Worm (Caenorhabditis elegans) whole organism, late embryonic: Measurements from ENCODE around the gene elt-3.

ENCODE experiments used
- ahr-1 ChIP-seq: sonication (generic microtip); optimal IDR thresholded peaks from 2 replicates; lab custom pipeline; 2016; ENCODE audit warnings: missing genetic modification characterization, missing compliant biosample characterization
- ceh-9 ChIP-seq: sonication (generic microtip); optimal IDR thresholded peaks from 2 replicates; lab custom pipeline; 2016; ENCODE audit warnings: mild to moderate bottlenecking, missing genetic modification characterization, inconsistent platforms, missing compliant biosample characterization
- che-1 ChIP-seq: sonication (generic microtip); optimal IDR thresholded peaks from 2 replicates; lab custom pipeline; 2016; ENCODE audit warnings: mild to moderate bottlenecking, missing genetic modification characterization, missing compliant biosample characterization
- fkh-10 ChIP-seq: fragments of 150-350 bp; optimal IDR thresholded peaks from 2 replicates; lab custom pipeline; 2014; ENCODE audit warnings: missing biosample characterization, missing genetic modification reagents, missing genetic modification characterization
- hlh-8 ChIP-seq: sonication (generic microtip); optimal IDR thresholded peaks from 2 replicates; lab custom pipeline; 2016; ENCODE audit warnings: missing genotype, missing genetic modification characterization, missing compliant biosample characterization
- lin-11 ChIP-seq: fragments of 200-800 bp; sonication (Bioruptor generic); optimal IDR thresholded peaks from 2 replicates; lab custom pipeline; 2018; ENCODE audit warnings: mild to moderate bottlenecking, missing genetic modification characterization, missing compliant biosample characterization

DNA sequence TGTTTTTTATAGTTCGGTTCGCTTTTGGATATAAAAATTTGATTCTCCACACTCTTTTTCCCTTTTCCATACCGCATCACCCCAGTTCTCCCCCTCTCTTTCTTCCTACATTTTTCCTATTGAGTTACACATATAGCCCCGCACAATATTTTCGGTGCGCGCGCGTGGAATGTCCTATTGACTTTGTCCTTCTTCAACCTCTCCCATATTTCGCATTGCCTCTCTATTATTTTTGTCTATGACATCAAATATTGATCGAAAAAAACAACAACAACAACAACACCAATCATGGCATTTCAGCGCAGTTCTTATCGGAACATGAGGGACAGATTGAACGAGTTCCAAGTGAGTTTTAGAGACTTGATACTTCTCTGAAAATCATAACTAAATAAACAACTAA lies 25.2 kb downstream of the elt-3 start, which contains the start of gene syx-2:
- no peak for TF ChIP-seq lin-11 (tag; lab: Kevin White, UChicago)
- TF ChIP-seq fkh-10: no peak
- no peak for TF ChIP-seq hlh-8 (tag; lab: Kevin White, UChicago)
- TF ChIP-seq ahr-1 (tag; lab: Kevin White, UChicago): no peak
- TF ChIP-seq ceh-9 (tag; lab: Kevin White, UChicago): no peak
- no peak for TF ChIP-seq che-1 (tag; lab: Kevin White, UChicago)
